Fruit fly (Drosophila melanogaster) whole organism, embryonic: ENCODE measurements around the gene CG31515.

Experiments
- Abd-B ChIP-seq: fragments of 200-800 bp; sonication (Bioruptor generic); optimal IDR thresholded peaks from 2 replicates; lab custom pipeline; 2018; ENCODE audit warnings: missing biosample characterization, mild to moderate bottlenecking, missing genetic modification characterization, moderate library complexity
- CG10209 ChIP-seq: fragments of 200-800 bp; sonication (Bioruptor generic); optimal IDR thresholded peaks from 3 replicates; lab custom pipeline; 2017; ENCODE audit warnings: missing biosample characterization, mild to moderate bottlenecking, missing genetic modification characterization, missing genetic modification reagents
- CG10267 ChIP-seq: fragments of 200-800 bp; sonication (Bioruptor generic); optimal IDR thresholded peaks from 2 replicates; lab custom pipeline; 2018; ENCODE audit warnings: missing biosample characterization, mild to moderate bottlenecking, missing genetic modification characterization, moderate library complexity
- CG11093 ChIP-seq: fragments of 200-800 bp; sonication (Bioruptor generic); IDR thresholded peaks from 3 replicates; pipeline ENCODE4 v1.3.6; 2022; ENCODE audit warnings: missing biosample characterization, missing genetic modification characterization
- CG14965 ChIP-seq: fragments of 200-800 bp; sonication (Bioruptor generic); optimal IDR thresholded peaks from 2 replicates; lab custom pipeline; 2016; ENCODE audit warnings: missing biosample characterization, missing genetic modification characterization, borderline replicate concordance
- CG17328 ChIP-seq: fragments of 200-800 bp; sonication (Bioruptor generic); IDR thresholded peaks from 2 replicates; pipeline ENCODE4 v1.3.6; 2022; ENCODE audit warnings: missing biosample characterization, missing genetic modification characterization
- CG30020 ChIP-seq: fragments of 200-800 bp; optimal IDR thresholded peaks from 2 replicates; lab custom pipeline; 2019; ENCODE audit warnings: missing biosample characterization, mild to moderate bottlenecking, missing genetic modification characterization, moderate library complexity
- CG31388 ChIP-seq: fragments of 200-800 bp; sonication (Bioruptor generic); optimal IDR thresholded peaks from 2 replicates; lab custom pipeline; 2016; ENCODE audit warnings: missing biosample characterization, missing genetic modification characterization
- CG3163 ChIP-seq: fragments of 200-800 bp; sonication (Bioruptor generic); optimal IDR thresholded peaks from 3 replicates; lab custom pipeline; 2016; ENCODE audit warnings: missing biosample characterization, missing genetic modification characterization
- CG4854 ChIP-seq: fragments of 200-800 bp; sonication (Bioruptor generic); optimal IDR thresholded peaks from 2 replicates; lab custom pipeline; 2016; ENCODE audit warnings: missing biosample characterization, missing genetic modification characterization, inconsistent platforms
- CG7928 ChIP-seq: fragments of 200-800 bp; sonication (Bioruptor generic); optimal IDR thresholded peaks from 2 replicates; lab custom pipeline; 2017; ENCODE audit warnings: missing biosample characterization, mild to moderate bottlenecking, missing genetic modification characterization
- CG7987 ChIP-seq: fragments of 200-800 bp; sonication (Bioruptor generic); optimal IDR thresholded peaks from 2 replicates; lab custom pipeline; 2018; ENCODE audit warnings: missing biosample characterization, mild to moderate bottlenecking, missing genetic modification characterization, moderate library complexity
- CG8290 ChIP-seq, 3 experiments: fragments of 200-800 bp; sonication (Bioruptor generic); optimal IDR thresholded peaks; 2 replicates each; lab custom pipeline; 2016 to 2019; ENCODE audit warnings: missing biosample characterization in 3 of 3, missing genetic modification characterization in 3 of 3, mild to moderate bottlenecking in 2 of 3, moderate library complexity in 1 of 3
- CTCF ChIP-seq: fragments of 200-800 bp; sonication (Bioruptor generic); optimal IDR thresholded peaks from 2 replicates; lab custom pipeline; 2017; ENCODE audit warnings: missing biosample characterization, mild to moderate bottlenecking, missing genetic modification characterization, moderate library complexity
- Doc2 ChIP-seq: fragments of 200-800 bp; sonication (Bioruptor generic); IDR thresholded peaks from 2 replicates; pipeline ENCODE4 v1.3.6; 2022; ENCODE audit warnings: missing biosample characterization, missing genetic modification characterization
- Elba2 ChIP-seq: fragments of 200-800 bp; sonication (Bioruptor generic); optimal IDR thresholded peaks from 3 replicates; lab custom pipeline; 2016; ENCODE audit warnings: missing biosample characterization, missing genetic modification characterization
- HLH3B ChIP-seq: fragments of 200-800 bp; sonication (Bioruptor generic); IDR thresholded peaks from 2 replicates; pipeline ENCODE4 v1.3.6; 2022; ENCODE audit warnings: missing biosample characterization, missing genetic modification characterization
- HLH4C ChIP-seq: fragments of 200-800 bp; sonication (Bioruptor generic); IDR thresholded peaks from 3 replicates; pipeline ENCODE4 v1.3.6; 2022; ENCODE audit warnings: missing biosample characterization, missing genetic modification characterization; ENCODE audit not compliant: partially characterized antibody
- HmgD ChIP-seq: fragments of 200-800 bp; sonication (Bioruptor generic); optimal IDR thresholded peaks from 3 replicates; lab custom pipeline; 2016; ENCODE audit warnings: missing biosample characterization, missing genetic modification characterization
- Hr51 ChIP-seq, 2 experiments: fragments of 200-800 bp; sonication (Bioruptor generic); optimal IDR thresholded peaks; 2 replicates in 1 of 2; 3 replicates in 1 of 2; lab custom pipeline; 2016 to 2018; ENCODE audit warnings: missing biosample characterization in 2 of 2, missing genetic modification characterization in 2 of 2, mild to moderate bottlenecking in 1 of 2, moderate library complexity in 1 of 2
- MBD-R2 ChIP-seq: fragments of 200-800 bp; sonication (Bioruptor generic); IDR thresholded peaks from 2 replicates; pipeline ENCODE4 v1.3.6; 2022; ENCODE audit warnings: missing biosample characterization, missing genetic modification characterization
- Max ChIP-seq: fragments of 200-800 bp; sonication (Bioruptor generic); optimal IDR thresholded peaks from 2 replicates; lab custom pipeline; 2016; ENCODE audit warnings: missing biosample characterization, mild to moderate bottlenecking, missing genetic modification characterization
- NFAT ChIP-seq: fragments of 200-800 bp; sonication (Bioruptor generic); IDR thresholded peaks from 2 replicates; pipeline ENCODE4 v1.3.6; 2022; ENCODE audit warnings: missing biosample characterization, missing genetic modification characterization
- Rfx ChIP-seq: fragments of 200-800 bp; sonication (Bioruptor generic); IDR thresholded peaks from 2 replicates; pipeline ENCODE4 v1.3.6; 2022; ENCODE audit warnings: missing biosample characterization, missing genetic modification characterization
- Rx ChIP-seq: fragments of 200-800 bp; sonication (Bioruptor generic); IDR thresholded peaks from 2 replicates; pipeline ENCODE4 v1.3.6; 2022; ENCODE audit warnings: missing biosample characterization, missing genetic modification characterization
- Six4 ChIP-seq: fragments of 200-800 bp; sonication (Bioruptor generic); optimal IDR thresholded peaks from 2 replicates; lab custom pipeline; 2016; ENCODE audit warnings: missing biosample characterization, missing genetic modification characterization
- abd-A ChIP-seq: fragments of 200-800 bp; sonication (Bioruptor generic); optimal IDR thresholded peaks from 3 replicates; lab custom pipeline; 2019; ENCODE audit warnings: missing biosample characterization, mild to moderate bottlenecking, missing genetic modification characterization, moderate library complexity
- ash1 ChIP-seq: fragments of 200-800 bp; sonication (Bioruptor generic); optimal IDR thresholded peaks from 2 replicates; lab custom pipeline; 2018; ENCODE audit warnings: missing biosample characterization, mild to moderate bottlenecking, missing genetic modification characterization
- bbx ChIP-seq: fragments of 200-800 bp; sonication (Bioruptor generic); IDR thresholded peaks from 2 replicates; pipeline ENCODE4 v1.3.6; 2022; ENCODE audit warnings: missing biosample characterization, missing genetic modification characterization; ENCODE audit not compliant: partially characterized antibody
- bsh ChIP-seq, 2 experiments: fragments of 200-800 bp; sonication (Bioruptor generic); optimal IDR thresholded peaks; 2 replicates each; lab custom pipeline; 2017 to 2018; ENCODE audit warnings: mild to moderate bottlenecking in 2 of 2, missing biosample characterization in 2 of 2, missing genetic modification characterization in 2 of 2, moderate library complexity in 1 of 2
- dati ChIP-seq: fragments of 200-800 bp; sonication (Bioruptor generic); IDR thresholded peaks from 2 replicates; pipeline ENCODE4 v1.3.6; 2022; ENCODE audit warnings: missing biosample characterization, missing genetic modification characterization
- exex ChIP-seq: fragments of 200-800 bp; sonication (Bioruptor generic); optimal IDR thresholded peaks from 4 replicates; lab custom pipeline; 2018; ENCODE audit warnings: missing biosample characterization, mild to moderate bottlenecking, missing genetic modification characterization, moderate library complexity
- gcm ChIP-seq: fragments of 200-800 bp; sonication (Bioruptor generic); optimal IDR thresholded peaks from 2 replicates; lab custom pipeline; 2019; ENCODE audit warnings: missing biosample characterization, mild to moderate bottlenecking, missing genetic modification characterization, moderate library complexity
- gcm2 ChIP-seq: fragments of 200-800 bp; sonication (Bioruptor generic); optimal IDR thresholded peaks from 2 replicates; lab custom pipeline; 2016; ENCODE audit warnings: missing biosample characterization, missing genetic modification characterization
- gfzf ChIP-seq: fragments of 200-800 bp; sonication (Bioruptor generic); optimal IDR thresholded peaks from 2 replicates; lab custom pipeline; 2016; ENCODE audit warnings: missing biosample characterization, mild to moderate bottlenecking, missing genetic modification characterization, moderate library complexity
- hkb ChIP-seq, 2 experiments: fragments of 200-800 bp in 1 of 2; fragments of >200 bp in 1 of 2; sonication (Bioruptor generic) in 1 of 2; IDR thresholded peaks in 1 of 2; optimal IDR thresholded peaks in 1 of 2; 2 replicates each; pipeline versions ENCODE4 v1.3.6 to Lab custom; 2017 to 2022; ENCODE audit warnings: missing biosample characterization in 1 of 2, missing genetic modification characterization in 1 of 2
- kni ChIP-seq: fragments of 200-800 bp; sonication (Bioruptor generic); optimal IDR thresholded peaks from 3 replicates; lab custom pipeline; 2017; ENCODE audit warnings: mild to moderate bottlenecking, missing biosample characterization, missing genetic modification reagents, missing genetic modification characterization
- nau ChIP-seq: fragments of 200-800 bp; sonication (Bioruptor generic); optimal IDR thresholded peaks from 3 replicates; lab custom pipeline; 2017; ENCODE audit warnings: missing biosample characterization, mild to moderate bottlenecking, missing genetic modification characterization, missing genetic modification reagents
- pfk ChIP-seq: fragments of 200-800 bp; sonication (Bioruptor generic); optimal IDR thresholded peaks from 2 replicates; lab custom pipeline; 2018; ENCODE audit warnings: missing biosample characterization, mild to moderate bottlenecking, missing genetic modification characterization, moderate library complexity
- repo ChIP-seq: fragments of 200-800 bp; sonication (Bioruptor generic); optimal IDR thresholded peaks from 2 replicates; lab custom pipeline; 2016; ENCODE audit warnings: missing biosample characterization, missing genetic modification characterization
- sob ChIP-seq: fragments of 200-800 bp; sonication (Bioruptor generic); IDR thresholded peaks from 2 replicates; pipeline ENCODE4 v1.3.6; 2022; ENCODE audit warnings: missing biosample characterization, missing genetic modification characterization
- tup ChIP-seq: fragments of 200-800 bp; sonication (Bioruptor generic); optimal IDR thresholded peaks from 2 replicates; lab custom pipeline; 2016; ENCODE audit warnings: missing biosample characterization, mild to moderate bottlenecking, missing genetic modification characterization, moderate library complexity
- twi ChIP-seq: fragments of 200-800 bp; optimal IDR thresholded peaks from 2 replicates; lab custom pipeline; 2019; ENCODE audit warnings: missing biosample characterization, mild to moderate bottlenecking, missing genetic modification characterization, moderate library complexity
- tx ChIP-seq: fragments of 200-800 bp; sonication (Bioruptor generic); optimal IDR thresholded peaks from 2 replicates; lab custom pipeline; 2016; ENCODE audit warnings: missing biosample characterization, missing genetic modification characterization
- unpg ChIP-seq: fragments of 200-800 bp; sonication (Bioruptor generic); optimal IDR thresholded peaks from 3 replicates; lab custom pipeline; 2018; ENCODE audit warnings: missing biosample characterization, mild to moderate bottlenecking, missing genetic modification characterization, moderate library complexity
- wdn ChIP-seq: fragments of 200-800 bp; sonication (Bioruptor generic); IDR thresholded peaks from 2 replicates; pipeline ENCODE4 v1.3.6; 2022; ENCODE audit warnings: missing biosample characterization, missing genetic modification characterization
- wor ChIP-seq: fragments of 200-800 bp; sonication (Bioruptor generic); IDR thresholded peaks from 2 replicates; pipeline ENCODE4 v1.3.6; 2022; ENCODE audit warnings: missing biosample characterization, missing genetic modification characterization

The CG31515 gene

dm6 chr3R:23355829-23356738, 32.6 kb downstream of the CG31515 start, which contains the start of the genes ATPsynCF6 and Sec13 (continued):
- TF ChIP-seq kni (GFP tag; lab: Kevin White, UChicago): no peak
- peak in 1 of 2 experiments; percentile 11 for TF ChIP-seq bsh (GFP tag; optimal IDR thresholded peaks at IDR 0.05; lab: Kevin White, UChicago)
- no peak for TF ChIP-seq Doc2 (GFP tag; lab: Robert Waterston, UW)
- peak; percentile 8 for TF ChIP-seq CTCF
- no peak for TF ChIP-seq gcm (GFP tag; lab: Kevin White, UChicago)
- peak; percentile 26 for TF ChIP-seq CG4854 (GFP tag; lab: Kevin White, UChicago)
- TF ChIP-seq MBD-R2 (GFP tag; lab: Robert Waterston, UW): peak; percentile 30
- no peak for TF ChIP-seq Rx (GFP tag; lab: Robert Waterston, UW)
- TF ChIP-seq Six4: peak; percentile 34
- peak; percentile 82 for TF ChIP-seq HLH4C (GFP tag; lab: Robert Waterston, UW)
- TF ChIP-seq unpg (GFP tag; lab: Kevin White, UChicago): peak; percentile 46
- TF ChIP-seq Hr51 (GFP tag; optimal IDR thresholded peaks at IDR 0.05; lab: Kevin White, UChicago): peak in 1 of 2 experiments; percentile 50
- TF ChIP-seq gfzf (GFP tag; lab: Kevin White, UChicago): peak; percentile 70
- TF ChIP-seq nau (GFP tag; lab: Kevin White, UChicago): no peak
- TF ChIP-seq HmgD (GFP tag; lab: Kevin White, UChicago): peak; percentile 18
- TF ChIP-seq bbx: peak; percentile 97
- TF ChIP-seq NFAT (GFP tag; lab: Robert Waterston, UW): peak; percentile 69; the same call in 1 of the 2 replicates
- TF ChIP-seq sob (GFP tag; lab: Robert Waterston, UW): peak; percentile 58
- no peak for TF ChIP-seq gcm2 (GFP tag; lab: Kevin White, UChicago)
- no peak for TF ChIP-seq ash1 (GFP tag; lab: Kevin White, UChicago)
- TF ChIP-seq dati (GFP tag; lab: Robert Waterston, UW): no peak
- no peak for TF ChIP-seq tx (GFP tag; lab: Kevin White, UChicago)
- no peak for TF ChIP-seq CG7928
- TF ChIP-seq abd-A (tag; lab: Kevin White, UChicago): no peak
- TF ChIP-seq CG14965 (GFP tag; lab: Kevin White, UChicago): no peak
- TF ChIP-seq Rfx: peak; percentile 78
- TF ChIP-seq pfk (GFP tag; lab: Kevin White, UChicago): no peak
- no peak for TF ChIP-seq repo (GFP tag; lab: Kevin White, UChicago)
- TF ChIP-seq wdn (GFP tag; lab: Robert Waterston, UW): no peak
- no peak for TF ChIP-seq Elba2 (GFP tag; lab: Kevin White, UChicago)
- TF ChIP-seq exex (tag; lab: Kevin White, UChicago): peak; percentile 37
- TF ChIP-seq CG31388 (GFP tag; lab: Kevin White, UChicago): no peak
- no peak for TF ChIP-seq wor (GFP tag; lab: Robert Waterston, UW)
- no peak for TF ChIP-seq CG3163 (GFP tag; lab: Kevin White, UChicago)
- TF ChIP-seq twi (tag; lab: Kevin White, UChicago): peak; percentile 28
- TF ChIP-seq CG10209: peak; percentile 27
- TF ChIP-seq CG8290 (GFP tag; optimal IDR thresholded peaks at IDR 0.05; lab: Kevin White, UChicago): peak; percentile 22
- peak; percentile 2 to 19 for TF ChIP-seq CG8290 (tag; optimal IDR thresholded peaks at IDR 0.05; lab: Kevin White, UChicago)
- TF ChIP-seq CG30020 (tag; lab: Kevin White, UChicago): peak; percentile 40
- peak; percentile 37; the same call in 1 of the 2 replicates for TF ChIP-seq CG17328 (GFP tag; lab: Robert Waterston, UW)
- no peak for TF ChIP-seq CG7987 (GFP tag; lab: Kevin White, UChicago)
- TF ChIP-seq HLH3B (GFP tag; lab: Robert Waterston, UW): 0 out of 2 replicates have a peak, but pooled peaks have one; percentile 29
- TF ChIP-seq hkb (optimal IDR thresholded peaks at IDR 0.05; lab: Kevin White, UChicago): no peak
- peak; percentile 32; the same call in 1 of the 2 replicates for TF ChIP-seq hkb (GFP tag; IDR thresholded peaks at IDR 0.05; lab: Robert Waterston, UW)
- peak; percentile 44 for TF ChIP-seq Max (GFP tag; lab: Kevin White, UChicago)
- no peak for TF ChIP-seq tup (GFP tag; lab: Kevin White, UChicago)
- peak; percentile 62 for TF ChIP-seq Abd-B
- TF ChIP-seq CG11093: no peak; the same call in 2 of the 3 replicates
- peak; percentile 56 for TF ChIP-seq CG10267 (tag; lab: Kevin White, UChicago)
